Worm (Caenorhabditis elegans) whole organism, L3 larva: Measurements from ENCODE around the gene ZK945.6.

Experiments
- ZK546.5 ChIP-seq: sonication (generic microtip); optimal IDR thresholded peaks from 2 replicates; lab custom pipeline; 2017; ENCODE audit warnings: missing biosample characterization, missing genetic modification characterization
- aly-2 ChIP-seq: fragments of 150-350 bp; optimal IDR thresholded peaks from 2 replicates; lab custom pipeline; 2014; ENCODE audit warnings: missing biosample characterization, missing genetic modification characterization
- ama-1 ChIP-seq: fragments of 150-350 bp; optimal IDR thresholded peaks from 2 replicates; lab custom pipeline; 2018
- ceh-16 ChIP-seq: sonication (generic microtip); optimal IDR thresholded peaks from 2 replicates; lab custom pipeline; 2017; ENCODE audit warnings: missing biosample characterization, missing genetic modification characterization
- ceh-28 ChIP-seq: fragments of 150-350 bp; optimal IDR thresholded peaks from 2 replicates; lab custom pipeline; 2014; ENCODE audit warnings: missing biosample characterization, missing genetic modification reagents, missing genetic modification characterization
- ceh-82 ChIP-seq: fragments of 150-350 bp; optimal IDR thresholded peaks from 2 replicates; lab custom pipeline; 2014; ENCODE audit warnings: missing biosample characterization, missing genetic modification characterization
- ceh-9 ChIP-seq: sonication (generic microtip); optimal IDR thresholded peaks from 2 replicates; lab custom pipeline; 2018; ENCODE audit warnings: missing biosample characterization, missing genetic modification characterization
- egl-5 ChIP-seq: fragments of 150-350 bp; optimal IDR thresholded peaks from 2 replicates; lab custom pipeline; 2017; ENCODE audit warnings: missing biosample characterization, missing genetic modification reagents, missing genetic modification characterization, inconsistent platforms
- elt-1 ChIP-seq: fragments of 150-350 bp; optimal IDR thresholded peaks from 2 replicates; lab custom pipeline; 2014; ENCODE audit warnings: missing biosample characterization, missing genetic modification characterization
- elt-2 ChIP-seq: sonication (generic microtip); optimal IDR thresholded peaks from 2 replicates; lab custom pipeline; 2016; ENCODE audit warnings: missing genetic modification reagents, mild to moderate bottlenecking, missing genetic modification characterization, missing compliant biosample characterization
- elt-3 ChIP-seq, 3 experiments: fragments of 150-350 bp in 1 of 3; sonication (generic microtip) in 2 of 3; optimal IDR thresholded peaks; 2 replicates in 2 of 3; 4 replicates in 1 of 3; lab custom pipeline; 2014 to 2017; ENCODE audit warnings: missing biosample characterization in 3 of 3, missing genetic modification characterization in 3 of 3
- eor-1 ChIP-seq, 2 experiments: fragments of 150-350 bp; optimal IDR thresholded peaks; 2 replicates each; lab custom pipeline; 2014 to 2018; ENCODE audit warnings: missing biosample characterization in 2 of 2, missing genetic modification characterization in 2 of 2
- fkh-10 ChIP-seq: sonication (generic microtip); optimal IDR thresholded peaks from 2 replicates; lab custom pipeline; 2017; ENCODE audit warnings: missing biosample characterization, missing genetic modification reagents, missing genetic modification characterization
- fkh-2 ChIP-seq: fragments of 150-350 bp; optimal IDR thresholded peaks from 2 replicates; lab custom pipeline; 2014; ENCODE audit warnings: missing biosample characterization, missing genetic modification reagents, missing genetic modification characterization
- fos-1 ChIP-seq: fragments of 150-350 bp; optimal IDR thresholded peaks from 2 replicates; lab custom pipeline; 2014; ENCODE audit warnings: missing biosample characterization, missing genetic modification characterization
- hmg-11 ChIP-seq: sonication (generic microtip); optimal IDR thresholded peaks from 2 replicates; lab custom pipeline; 2016; ENCODE audit warnings: missing genetic modification characterization, missing compliant biosample characterization
- jun-1 ChIP-seq: fragments of 150-350 bp; optimal IDR thresholded peaks from 2 replicates; lab custom pipeline; 2014; ENCODE audit warnings: missing biosample characterization, missing genetic modification reagents, missing genetic modification characterization
- lin-15B ChIP-seq: fragments of 150-350 bp; optimal IDR thresholded peaks from 2 replicates; lab custom pipeline; 2014; ENCODE audit warnings: missing biosample characterization, missing genetic modification characterization
- lsy-12 ChIP-seq: sonication (generic microtip); optimal IDR thresholded peaks from 2 replicates; lab custom pipeline; 2016; ENCODE audit warnings: mild to moderate bottlenecking, missing genetic modification characterization, missing compliant biosample characterization
- mdl-1 ChIP-seq: fragments of 150-350 bp; optimal IDR thresholded peaks from 2 replicates; lab custom pipeline; 2014; ENCODE audit warnings: missing biosample characterization, missing genetic modification characterization
- mml-1 ChIP-seq: fragments of 150-350 bp; sonication (generic microtip); optimal IDR thresholded peaks from 3 replicates; lab custom pipeline; 2014; ENCODE audit warnings: missing biosample characterization, missing genetic modification characterization
- nfya-1 ChIP-seq: sonication (generic microtip); optimal IDR thresholded peaks from 2 replicates; lab custom pipeline; 2017; ENCODE audit warnings: missing genetic modification characterization, mild to moderate bottlenecking, missing compliant biosample characterization, antibody characterized with exemption, moderate library complexity; ENCODE audit not compliant: insufficient read depth
- nhr-11 ChIP-seq: fragments of 150-350 bp; optimal IDR thresholded peaks from 2 replicates; lab custom pipeline; 2014; ENCODE audit warnings: missing biosample characterization, missing genetic modification characterization
- nhr-23 ChIP-seq: fragments of 150-350 bp; optimal IDR thresholded peaks from 2 replicates; lab custom pipeline; 2014; ENCODE audit warnings: missing biosample characterization, missing genetic modification reagents, missing genetic modification characterization
- nhr-237 ChIP-seq: fragments of 150-350 bp; optimal IDR thresholded peaks from 2 replicates; lab custom pipeline; 2014; ENCODE audit warnings: missing biosample characterization, missing genetic modification characterization
- nhr-28 ChIP-seq: fragments of 150-350 bp; optimal IDR thresholded peaks from 2 replicates; lab custom pipeline; 2014; ENCODE audit warnings: missing biosample characterization, missing genetic modification characterization
- nhr-43 ChIP-seq: sonication (generic microtip); optimal IDR thresholded peaks from 2 replicates; lab custom pipeline; 2016; ENCODE audit warnings: mild to moderate bottlenecking, missing genetic modification characterization, missing compliant biosample characterization; ENCODE audit not compliant: poor library complexity, severe bottlenecking
- nhr-67 ChIP-seq: fragments of 150-350 bp; optimal IDR thresholded peaks from 2 replicates; lab custom pipeline; 2014; ENCODE audit warnings: missing biosample characterization, missing genetic modification characterization
- nhr-76 ChIP-seq: fragments of 150-350 bp; sonication (generic microtip); optimal IDR thresholded peaks from 5 replicates; lab custom pipeline; 2014; ENCODE audit warnings: missing biosample characterization, missing genetic modification characterization
- nhr-77 ChIP-seq: fragments of 150-350 bp; optimal IDR thresholded peaks from 2 replicates; lab custom pipeline; 2014; ENCODE audit warnings: missing biosample characterization, missing genetic modification characterization
- pha-4 ChIP-seq: fragments of 150-350 bp; optimal IDR thresholded peaks from 2 replicates; lab custom pipeline; 2014; ENCODE audit warnings: missing biosample characterization, missing genetic modification reagents, missing genetic modification characterization
- pqm-1 ChIP-seq: fragments of 150-350 bp; optimal IDR thresholded peaks from 2 replicates; lab custom pipeline; 2017; ENCODE audit warnings: missing biosample characterization, missing genetic modification characterization, inconsistent platforms
- sea-2 ChIP-seq: fragments of 150-350 bp; sonication (generic microtip); optimal IDR thresholded peaks from 4 replicates; lab custom pipeline; 2014; ENCODE audit warnings: missing biosample characterization, missing genetic modification reagents, missing genetic modification characterization
- skn-1 ChIP-seq: fragments of 150-350 bp; optimal IDR thresholded peaks from 2 replicates; lab custom pipeline; 2014; ENCODE audit warnings: missing biosample characterization, missing genetic modification characterization
- snpc-4 ChIP-seq: fragments of 150-350 bp; optimal IDR thresholded peaks from 2 replicates; lab custom pipeline; 2014; ENCODE audit warnings: missing biosample characterization, missing genetic modification characterization
- tbx-2 ChIP-seq: sonication (generic microtip); optimal IDR thresholded peaks from 2 replicates; lab custom pipeline; 2016; ENCODE audit warnings: mild to moderate bottlenecking, missing genetic modification characterization, missing compliant biosample characterization
- unc-39 ChIP-seq: sonication (generic microtip); optimal IDR thresholded peaks from 4 replicates; lab custom pipeline; 2017; ENCODE audit warnings: missing biosample characterization, missing genetic modification characterization
- unc-62 ChIP-seq: fragments of 150-350 bp; sonication (generic microtip); optimal IDR thresholded peaks from 4 replicates; lab custom pipeline; 2014; ENCODE audit warnings: missing biosample characterization, missing genetic modification reagents, missing genetic modification characterization
- zag-1 ChIP-seq: fragments of 150-350 bp; optimal IDR thresholded peaks from 2 replicates; lab custom pipeline; 2014; ENCODE audit warnings: missing biosample characterization, missing genetic modification characterization
- ztf-11 ChIP-seq: fragments of 150-350 bp; optimal IDR thresholded peaks from 2 replicates; lab custom pipeline; 2014; ENCODE audit warnings: missing biosample characterization, missing genetic modification characterization

ZK945.6 gene

ce11 chrII:10144092-10144491 lies 37.3 kb upstream of the ZK945.6 start, which contains the start of gene F27E5.3:
TSS of gene F27E5.3 (minus strand) at chrII:10144192.
- no peak for TF ChIP-seq pha-4 (tag; lab: Kevin White, UChicago)
- TF ChIP-seq fkh-2 (tag; lab: Kevin White, UChicago) = no peak
- TF ChIP-seq, all 47 proteins: peak for 0

ce11 chrII:10139177-10139640 lies 32.4 kb upstream of the ZK945.6 start, which contains the start of gene asah-2:
TSS of gene asah-2 (plus strand) at chrII:10139590.
- TF ChIP-seq zag-1 (tag; lab: Kevin White, UChicago) (no peak), elt-3 (tag; optimal IDR thresholded peaks at IDR 0.05; lab: Kevin White, UChicago) (no peak), nhr-237 (tag; lab: Kevin White, UChicago) (no peak), skn-1 (tag; lab: Kevin White, UChicago) (no peak), jun-1 (peak; percentile 61), pqm-1 (tag; lab: Kevin White, UChicago) (peak; percentile 72), elt-2 (tag; lab: Kevin White, UChicago) (peak; percentile 81), pha-4 (tag; lab: Kevin White, UChicago) (peak; percentile 24), nfya-1 (tag; lab: Kevin White, UChicago) (no peak), ceh-82 (no peak)

- no peak for TF ChIP-seq nhr-76
- TF ChIP-seq elt-1 (tag; lab: Kevin White, UChicago) = no peak
- TF ChIP-seq ceh-16 (tag; lab: Kevin White, UChicago) = no peak
- no peak for TF ChIP-seq aly-2
- TF ChIP-seq mml-1 (tag; lab: Kevin White, UChicago) = no peak
- no peak for TF ChIP-seq nhr-11 (tag; lab: Kevin White, UChicago)
- no peak for TF ChIP-seq nhr-23 (tag; lab: Kevin White, UChicago)
- no peak for TF ChIP-seq ztf-11 (tag; lab: Kevin White, UChicago)
- no peak for TF ChIP-seq snpc-4 (tag; lab: Kevin White, UChicago)
- no peak for TF ChIP-seq mdl-1 (tag; lab: Kevin White, UChicago)
- TF ChIP-seq nfya-1 (tag; lab: Kevin White, UChicago) = no peak
- no peak for TF ChIP-seq nhr-28 (tag; lab: Kevin White, UChicago)
- TF ChIP-seq lsy-12 (tag; lab: Kevin White, UChicago) = no peak
- TF ChIP-seq hmg-11 = no peak
- no peak for TF ChIP-seq ceh-28 (tag; lab: Kevin White, UChicago)
- TF ChIP-seq pha-4 (tag; lab: Kevin White, UChicago) = no peak
- TF ChIP-seq ZK546.5 (tag; lab: Kevin White, UChicago) = no peak
- no peak for TF ChIP-seq sea-2 (GFP tag; lab: Kevin White, UChicago)
- no peak for TF ChIP-seq jun-1
- TF ChIP-seq unc-39 = no peak
Measured at ce11 chrII:10137358-10137757, 30.6 kb upstream of the ZK945.6 start, which contains the start of gene phg-1. TSS of gene phg-1 (plus strand) at chrII:10137658.

ce11 chrII:10136771-10137170 lies 30.0 kb upstream of the ZK945.6 start:
- TF ChIP-seq pha-4 (tag; lab: Kevin White, UChicago) (peak; percentile 22), ZK546.5 (tag; lab: Kevin White, UChicago) (no peak), jun-1 (no peak)

- TF ChIP-seq elt-3 (tag; optimal IDR thresholded peaks at IDR 0.05; lab: Kevin White, UChicago) (no peak), jun-1 (peak; percentile 47), hmg-11 (no peak), egl-5 (tag; lab: Kevin White, UChicago) (no peak), nhr-67 (tag; lab: Kevin White, UChicago) (no peak), ceh-16 (tag; lab: Kevin White, UChicago) (no peak), elt-1 (tag; lab: Kevin White, UChicago) (no peak), fkh-10 (GFP tag; lab: Kevin White, UChicago) (no peak), nhr-28 (tag; lab: Kevin White, UChicago) (no peak), pqm-1 (tag; lab: Kevin White, UChicago) (peak; percentile 93), nhr-237 (tag; lab: Kevin White, UChicago) (no peak), pha-4 (tag; lab: Kevin White, UChicago) (peak; percentile 68), ZK546.5 (tag; lab: Kevin White, UChicago) (no peak), ama-1 (lab: Kevin White, UChicago) (no peak), tbx-2 (tag; lab: Kevin White, UChicago) (no peak), unc-62 (GFP tag; lab: Kevin White, UChicago) (no peak), snpc-4 (tag; lab: Kevin White, UChicago) (no peak), nhr-43 (tag; lab: Kevin White, UChicago) (no peak), lin-15B (tag; lab: Kevin White, UChicago) (no peak), fos-1 (tag; lab: Kevin White, UChicago) (peak; percentile 16), ceh-9 (tag; lab: Kevin White, UChicago) (no peak), lsy-12 (tag; lab: Kevin White, UChicago) (no peak), nhr-77 (tag; lab: Kevin White, UChicago) (no peak), unc-39 (no peak), ceh-28 (tag; lab: Kevin White, UChicago) (no peak), nhr-76 (no peak), mdl-1 (tag; lab: Kevin White, UChicago) (no peak), fkh-2 (tag; lab: Kevin White, UChicago) (no peak), eor-1 (tag; optimal IDR thresholded peaks at IDR 0.05; lab: Kevin White, UChicago) (no peak), nfya-1 (tag; lab: Kevin White, UChicago) (no peak)
Measured at ce11 chrII:10134285-10134995, 27.7 kb upstream of the ZK945.6 start, which contains the start of gene F27E5.9. TSS of gene F27E5.9 (plus strand) at chrII:10134945.
